Worm (Caenorhabditis elegans): Measurements from ENCODE around the gene appg-1.
A peak's percentile ranks its signal among the peaks of the same experiment; 100 is the strongest.

DNA sequence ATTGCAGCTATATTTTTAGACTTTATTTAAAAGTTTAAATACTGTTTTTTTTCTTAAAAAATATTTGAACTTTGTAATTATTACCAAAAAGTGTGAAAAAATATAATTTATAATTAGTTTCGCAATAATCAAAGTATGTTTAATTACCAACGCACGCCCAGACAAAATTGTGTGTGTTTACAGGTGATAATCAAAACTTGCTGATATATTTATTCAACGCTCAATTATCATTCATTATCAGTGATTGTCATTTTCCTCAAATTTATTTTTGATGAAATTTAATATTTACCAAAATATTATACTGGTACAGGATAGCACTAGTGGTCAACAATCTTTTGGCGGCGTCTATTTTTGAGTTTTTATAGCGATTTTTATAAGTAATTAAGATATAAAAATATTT is 47.2 kb downstream of the appg-1 start:
- TF ChIP-seq nhr-28 (tag; optimal IDR thresholded peaks at IDR 0.05) (no peak), elt-1 (tag; optimal IDR thresholded peaks at IDR 0.05) (no peak), elt-2 (tag; optimal IDR thresholded peaks at IDR 0.05) (peak; percentile 61), zag-1 (tag; optimal IDR thresholded peaks at IDR 0.05) (no peak), egl-27 (tag; optimal IDR thresholded peaks at IDR 0.05) (no peak), fos-1 (tag; optimal IDR thresholded peaks at IDR 0.05) (no peak), ceh-82 (tag; optimal IDR thresholded peaks at IDR 0.05) (no peak), unc-62 (GFP tag; optimal IDR thresholded peaks at IDR 0.05) (no peak)
